Fruit fly (Drosophila melanogaster) whole organism, embryonic: ENCODE data around the gene Toll-4.

Experiments
- B-H2 ChIP-seq: fragments of 200-800 bp; sonication (Bioruptor generic); optimal IDR thresholded peaks from 2 replicates; lab custom pipeline; 2018; ENCODE audit warnings: missing biosample characterization, mild to moderate bottlenecking, missing genetic modification characterization
- CG11723 ChIP-seq: fragments of 200-800 bp; sonication (Bioruptor generic); optimal IDR thresholded peaks from 2 replicates; lab custom pipeline; 2017; ENCODE audit warnings: missing biosample characterization, mild to moderate bottlenecking, missing genetic modification characterization
- CG12071 ChIP-seq: fragments of 200-800 bp; sonication (Bioruptor generic); optimal IDR thresholded peaks from 3 replicates; lab custom pipeline; 2018; ENCODE audit warnings: missing biosample characterization, mild to moderate bottlenecking, missing genetic modification characterization
- CG12744 ChIP-seq: fragments of 200-800 bp; sonication (Bioruptor generic); optimal IDR thresholded peaks from 2 replicates; lab custom pipeline; 2016; ENCODE audit warnings: missing biosample characterization, missing genetic modification characterization
- CG14860 ChIP-seq: fragments of 200-800 bp; sonication (Bioruptor generic); IDR thresholded peaks from 3 replicates; pipeline ENCODE4 v1.3.6; 2022; ENCODE audit warnings: missing biosample characterization, missing genetic modification characterization; ENCODE audit not compliant: partially characterized antibody
- CG15011 ChIP-seq: fragments of 200-800 bp; sonication (Bioruptor generic); optimal IDR thresholded peaks from 3 replicates; lab custom pipeline; 2018; ENCODE audit warnings: missing biosample characterization, mild to moderate bottlenecking, missing genetic modification characterization
- CG16813 ChIP-seq: fragments of 200-800 bp; sonication (Bioruptor generic); IDR thresholded peaks from 3 replicates; pipeline ENCODE4 v1.3.6; 2022; ENCODE audit warnings: missing biosample characterization, missing genetic modification characterization; ENCODE audit not compliant: partially characterized antibody
- CG16863 ChIP-seq: fragments of 200-800 bp; sonication (Bioruptor generic); optimal IDR thresholded peaks from 3 replicates; lab custom pipeline; 2016; ENCODE audit warnings: missing biosample characterization, missing genetic modification characterization
- CG2120 ChIP-seq: fragments of 200-800 bp; sonication (Bioruptor generic); optimal IDR thresholded peaks from 3 replicates; lab custom pipeline; 2016; ENCODE audit warnings: missing biosample characterization, missing genetic modification characterization
- CG2199 ChIP-seq: fragments of 200-800 bp; sonication (Bioruptor generic); IDR thresholded peaks from 3 replicates; pipeline ENCODE4 v1.3.6; 2022; ENCODE audit warnings: missing biosample characterization, missing genetic modification characterization
- CG2889 ChIP-seq: fragments of 200-800 bp; sonication (Bioruptor generic); IDR thresholded peaks from 3 replicates; pipeline ENCODE4 v1.3.6; 2022; ENCODE audit warnings: missing biosample characterization, missing genetic modification characterization
- CG31441 ChIP-seq: fragments of 200-800 bp; sonication (Bioruptor generic); IDR thresholded peaks from 2 replicates; pipeline ENCODE4 v1.3.6; 2022; ENCODE audit warnings: missing biosample characterization, missing genetic modification characterization
- CG34376 ChIP-seq: fragments of 200-800 bp; sonication (Bioruptor generic); optimal IDR thresholded peaks from 2 replicates; lab custom pipeline; 2018; ENCODE audit warnings: missing biosample characterization, mild to moderate bottlenecking, missing genetic modification characterization
- CG3726 ChIP-seq: fragments of 200-800 bp; sonication (Bioruptor generic); IDR thresholded peaks from 3 replicates; pipeline ENCODE4, ENCODE4 v1.3.6; 2022; ENCODE audit warnings: missing biosample characterization, missing genetic modification characterization
- CG4360 ChIP-seq: fragments of 200-800 bp; sonication (Bioruptor generic); IDR thresholded peaks from 2 replicates; pipeline ENCODE4 v1.3.6; 2022; ENCODE audit warnings: missing biosample characterization, missing genetic modification characterization
- CG43689 ChIP-seq: fragments of 200-800 bp; sonication (Bioruptor generic); IDR thresholded peaks from 2 replicates; pipeline ENCODE4 v1.3.6; 2022; ENCODE audit warnings: missing biosample characterization, missing genetic modification characterization
- CG5180 ChIP-seq: fragments of 200-800 bp; sonication (Bioruptor generic); optimal IDR thresholded peaks from 3 replicates; lab custom pipeline; 2017; ENCODE audit warnings: missing biosample characterization, missing genetic modification characterization, mild to moderate bottlenecking, moderate library complexity, missing genetic modification reagents
- CG8281 ChIP-seq: fragments of 200-800 bp; sonication (Bioruptor generic); optimal IDR thresholded peaks from 2 replicates; lab custom pipeline; 2018; ENCODE audit warnings: missing biosample characterization, mild to moderate bottlenecking, missing genetic modification characterization, moderate library complexity
- CG9727 ChIP-seq: fragments of 200-800 bp; sonication (Bioruptor generic); optimal IDR thresholded peaks from 3 replicates; lab custom pipeline; 2017; ENCODE audit warnings: missing biosample characterization, mild to moderate bottlenecking, missing genetic modification characterization
- CTCF ChIP-seq: fragments of 200-800 bp; sonication (Bioruptor generic); optimal IDR thresholded peaks from 2 replicates; lab custom pipeline; 2017; ENCODE audit warnings: missing biosample characterization, mild to moderate bottlenecking, missing genetic modification characterization, moderate library complexity
- D19B ChIP-seq: fragments of 200-800 bp; sonication (Bioruptor generic); optimal IDR thresholded peaks from 2 replicates; lab custom pipeline; 2017; ENCODE audit warnings: missing biosample characterization, mild to moderate bottlenecking, missing genetic modification characterization
- Dfd ChIP-seq, 2 experiments: fragments of >200 bp; optimal IDR thresholded peaks; 2 replicates each; lab custom pipeline; 2017; ENCODE audit warnings: missing biosample characterization in 2 of 2, missing genetic modification characterization in 2 of 2
- E2f1 ChIP-seq: fragments of 200-800 bp; sonication (Bioruptor generic); IDR thresholded peaks from 2 replicates; pipeline ENCODE4 v1.3.6; 2022; ENCODE audit warnings: missing biosample characterization, missing genetic modification characterization
- Gsc ChIP-seq: fragments of 200-800 bp; sonication (Bioruptor generic); IDR thresholded peaks from 2 replicates; pipeline ENCODE4 v1.3.6; 2022; ENCODE audit warnings: missing biosample characterization, missing genetic modification characterization
- H2.0 ChIP-seq: fragments of 200-800 bp; sonication (Bioruptor generic); IDR thresholded peaks from 2 replicates; pipeline ENCODE4 v1.3.6; 2022; ENCODE audit warnings: missing biosample characterization, missing genetic modification characterization
- HHEX ChIP-seq: fragments of 200-800 bp; sonication (Bioruptor generic); optimal IDR thresholded peaks from 3 replicates; lab custom pipeline; 2017; ENCODE audit warnings: missing biosample characterization, mild to moderate bottlenecking, missing genetic modification characterization, missing genetic modification reagents
- HLH4C ChIP-seq: fragments of 200-800 bp; sonication (Bioruptor generic); IDR thresholded peaks from 3 replicates; pipeline ENCODE4 v1.3.6; 2022; ENCODE audit warnings: missing biosample characterization, missing genetic modification characterization; ENCODE audit not compliant: partially characterized antibody
- Side ChIP-seq: fragments of 200-800 bp; sonication (Bioruptor generic); optimal IDR thresholded peaks from 2 replicates; lab custom pipeline; 2016; ENCODE audit warnings: missing biosample characterization, missing genetic modification characterization
- Sry-δ ChIP-seq: fragments of 200-800 bp; sonication (Bioruptor generic); optimal IDR thresholded peaks from 2 replicates; lab custom pipeline; 2016; ENCODE audit warnings: missing biosample characterization, missing genetic modification characterization
- Stat92E ChIP-seq, 3 experiments: fragments of >200 bp in 2 of 3; fragments of 200-800 bp in 1 of 3; sonication (Bioruptor generic) in 1 of 3; optimal IDR thresholded peaks; 2 replicates each; lab custom pipeline; 2017 to 2019; ENCODE audit warnings: missing biosample characterization in 3 of 3, missing genetic modification characterization in 3 of 3, mild to moderate bottlenecking in 1 of 3, moderate library complexity in 1 of 3
- ap ChIP-seq: fragments of 200-800 bp; sonication (Bioruptor generic); IDR thresholded peaks from 2 replicates; pipeline ENCODE4 v1.3.6; 2022; ENCODE audit warnings: missing biosample characterization, missing genetic modification characterization
- caup ChIP-seq: fragments of 200-800 bp; sonication (Bioruptor generic); optimal IDR thresholded peaks from 3 replicates; lab custom pipeline; 2017; ENCODE audit warnings: missing biosample characterization, mild to moderate bottlenecking, missing genetic modification characterization, moderate library complexity; ENCODE audit not compliant: severe bottlenecking
- chn ChIP-seq: fragments of 200-800 bp; sonication (Bioruptor generic); optimal IDR thresholded peaks from 2 replicates; lab custom pipeline; 2016; ENCODE audit warnings: missing biosample characterization, missing genetic modification characterization
- dimm ChIP-seq: fragments of 200-800 bp; sonication (Bioruptor generic); IDR thresholded peaks from 2 replicates; pipeline ENCODE4 v1.3.6; 2022; ENCODE audit warnings: missing biosample characterization, missing genetic modification characterization
- dm ChIP-seq: fragments of 200-800 bp; sonication (Bioruptor generic); optimal IDR thresholded peaks from 3 replicates; lab custom pipeline; 2016; ENCODE audit warnings: missing biosample characterization, missing genetic modification characterization
- lilli ChIP-seq: fragments of 200-800 bp; sonication (Bioruptor generic); optimal IDR thresholded peaks from 3 replicates; lab custom pipeline; 2016; ENCODE audit warnings: missing biosample characterization, missing genetic modification characterization
- nerfin-1 ChIP-seq: fragments of 200-800 bp; sonication (Bioruptor generic); optimal IDR thresholded peaks from 3 replicates; lab custom pipeline; 2019; ENCODE audit warnings: missing biosample characterization, mild to moderate bottlenecking, missing genetic modification characterization, moderate library complexity
- nom ChIP-seq: fragments of 200-800 bp; sonication (Bioruptor generic); optimal IDR thresholded peaks from 2 replicates; lab custom pipeline; 2017; ENCODE audit warnings: missing biosample characterization, missing genetic modification characterization, mild to moderate bottlenecking, moderate library complexity, missing genetic modification reagents
- odd ChIP-seq: fragments of 200-800 bp; sonication (Bioruptor generic); optimal IDR thresholded peaks from 2 replicates; lab custom pipeline; 2017; ENCODE audit warnings: missing biosample characterization, mild to moderate bottlenecking, missing genetic modification characterization
- pb ChIP-seq: fragments of 200-800 bp; sonication (Bioruptor generic); optimal IDR thresholded peaks from 3 replicates; lab custom pipeline; 2016; ENCODE audit warnings: missing biosample characterization, missing genetic modification characterization
- pfk ChIP-seq: fragments of 200-800 bp; sonication (Bioruptor generic); optimal IDR thresholded peaks from 2 replicates; lab custom pipeline; 2018; ENCODE audit warnings: missing biosample characterization, mild to moderate bottlenecking, missing genetic modification characterization, moderate library complexity
- sens ChIP-seq: fragments of 200-800 bp; sonication (Bioruptor generic); peaks from one replicate; lab custom pipeline; 2016; ENCODE audit warnings: missing biosample characterization, missing genetic modification characterization
- stc ChIP-seq: fragments of 200-800 bp; sonication (Bioruptor generic); IDR thresholded peaks from 2 replicates; pipeline ENCODE4 v1.3.6; 2022; ENCODE audit warnings: missing biosample characterization, missing genetic modification characterization
- tio ChIP-seq: fragments of 200-800 bp; sonication (Bioruptor generic); optimal IDR thresholded peaks from 2 replicates; lab custom pipeline; 2017; ENCODE audit warnings: missing biosample characterization, missing genetic modification characterization, inconsistent platforms
- tup ChIP-seq: fragments of 200-800 bp; sonication (Bioruptor generic); optimal IDR thresholded peaks from 2 replicates; lab custom pipeline; 2016; ENCODE audit warnings: missing biosample characterization, mild to moderate bottlenecking, missing genetic modification characterization, moderate library complexity
- vvl ChIP-seq: fragments of 200-800 bp; sonication (Bioruptor generic); IDR thresholded peaks from 2 replicates; pipeline ENCODE4 v1.3.6; 2022; ENCODE audit warnings: missing biosample characterization, missing genetic modification characterization
- z ChIP-seq: fragments of 200-800 bp; sonication (Bioruptor generic); IDR thresholded peaks from 3 replicates; pipeline ENCODE4 v1.3.6; 2022; ENCODE audit warnings: missing biosample characterization, missing genetic modification characterization
- zf30C ChIP-seq: fragments of 200-800 bp; sonication (Bioruptor generic); optimal IDR thresholded peaks from 3 replicates; lab custom pipeline; 2018; ENCODE audit warnings: missing biosample characterization, mild to moderate bottlenecking, missing genetic modification characterization
- zfh2 ChIP-seq: fragments of 200-800 bp; sonication (Bioruptor generic); optimal IDR thresholded peaks from 2 replicates; lab custom pipeline; 2016; ENCODE audit warnings: missing biosample characterization, missing genetic modification characterization

Toll-4 gene

dm6 chr2L:9123707-9124106 lies 39.8 kb downstream of the Toll-4 start (continued):
- TF ChIP-seq Stat92E (GFP tag; optimal IDR thresholded peaks at IDR 0.05; lab: Kevin White, UChicago) = peak in 1 of 3 experiments; percentile 75
- TF ChIP-seq CG43689 = no peak
- peak; percentile 71 for TF ChIP-seq CG4360 (GFP tag; lab: Robert Waterston, UW)
- TF ChIP-seq zf30C (GFP tag; lab: Kevin White, UChicago) = no peak
- TF ChIP-seq CTCF (GFP tag; lab: Kevin White, UChicago) = no peak
- TF ChIP-seq chn = no peak
- TF ChIP-seq zfh2 = no peak
- TF ChIP-seq odd (GFP tag; lab: Kevin White, UChicago) = no peak

dm6 chr2L:9124448-9124847 lies 40.5 kb downstream of the Toll-4 start:
- TF ChIP-seq tio (no peak), pb (GFP tag; lab: Kevin White, UChicago) (no peak), CG9727 (GFP tag; lab: Kevin White, UChicago) (no peak), pfk (GFP tag; lab: Kevin White, UChicago) (no peak), Dfd (GFP tag; optimal IDR thresholded peaks at IDR 0.05; lab: Kevin White, UChicago) (no peak), HLH4C (GFP tag; lab: Robert Waterston, UW) (no peak), CG5180 (GFP tag; lab: Kevin White, UChicago) (peak; percentile 93), dm (no peak), nerfin-1 (tag; lab: Kevin White, UChicago) (peak; percentile 88), Sry-δ (GFP tag; lab: Kevin White, UChicago) (no peak), tup (GFP tag; lab: Kevin White, UChicago) (no peak), nom (GFP tag; lab: Kevin White, UChicago) (peak; percentile 8), CG2199 (GFP tag; lab: Robert Waterston, UW) (peak; percentile 18; the same call in 1 of the 3 replicates)

dm6 chr2L:9125418-9125928 lies 41.6 kb downstream of the Toll-4 start, which contains the start of gene CG32982:
Gene CG32982 (plus strand): TSS chr2L:9125737.
- TF ChIP-seq E2f1 (GFP tag; lab: Robert Waterston, UW) (peak; percentile 83), CG12744 (GFP tag; lab: Kevin White, UChicago) (peak; percentile 67), caup (GFP tag; lab: Kevin White, UChicago) (peak; percentile 92), dimm (GFP tag; lab: Robert Waterston, UW) (peak; percentile 74), vvl (peak; percentile 90), CG14860 (GFP tag; lab: Robert Waterston, UW) (no peak), lilli (peak; percentile 88), CG15011 (GFP tag; lab: Kevin White, UChicago) (peak; percentile 86), B-H2 (GFP tag; lab: Kevin White, UChicago) (peak; percentile 63), CG2889 (GFP tag; lab: Robert Waterston, UW) (no peak; the same call in 1 of the 3 replicates), CG3726 (GFP tag; lab: Robert Waterston, UW) (peak; percentile 83), ap (GFP tag; lab: Robert Waterston, UW) (peak; percentile 78), CG11723 (peak; percentile 82), Side (GFP tag; lab: Kevin White, UChicago) (peak; percentile 58), CG34376 (peak; percentile 94), D19B (GFP tag; lab: Kevin White, UChicago) (peak; percentile 82), CG8281 (tag; lab: Kevin White, UChicago) (peak; percentile 77), sens (GFP tag; lab: Kevin White, UChicago) (peak; percentile 99), CG2120 (GFP tag; lab: Kevin White, UChicago) (peak; percentile 95), HHEX (GFP tag; lab: Kevin White, UChicago) (peak; percentile 92), H2.0 (GFP tag; lab: Robert Waterston, UW) (peak; percentile 74), z (peak; percentile 64; the same call in 1 of the 3 replicates), CG31441 (GFP tag; lab: Robert Waterston, UW) (peak; percentile 90), CG16813 (peak; percentile 36; the same call in 1 of the 3 replicates), stc (GFP tag; lab: Robert Waterston, UW) (peak; percentile 77), zf30C (GFP tag; lab: Kevin White, UChicago) (no peak), CG16863 (GFP tag; lab: Kevin White, UChicago) (peak; percentile 90), CG12071 (GFP tag; lab: Kevin White, UChicago) (peak; percentile 74), Gsc (GFP tag; lab: Robert Waterston, UW) (no peak)
